Fruit fly (Drosophila melanogaster) whole organism: ENCODE data around the gene Tre1.

Experiments
- CG8478 ChIP-seq: fragments of >200 bp; optimal IDR thresholded peaks from 2 replicates; lab custom pipeline; 2018; ENCODE audit warnings: inconsistent platforms
- EcR ChIP-seq, 2 experiments: fragments of >200 bp; optimal IDR thresholded peaks; 2 replicates each; lab custom pipeline; 2017; ENCODE audit warnings: missing biosample characterization in 2 of 2, missing genetic modification characterization in 2 of 2, missing genetic modification reagents in 2 of 2
- usp ChIP-seq: fragments of >200 bp; optimal IDR thresholded peaks from 2 replicates; lab custom pipeline; 2017; ENCODE audit warnings: missing biosample characterization, missing genetic modification characterization, mixed read lengths

DNA sequence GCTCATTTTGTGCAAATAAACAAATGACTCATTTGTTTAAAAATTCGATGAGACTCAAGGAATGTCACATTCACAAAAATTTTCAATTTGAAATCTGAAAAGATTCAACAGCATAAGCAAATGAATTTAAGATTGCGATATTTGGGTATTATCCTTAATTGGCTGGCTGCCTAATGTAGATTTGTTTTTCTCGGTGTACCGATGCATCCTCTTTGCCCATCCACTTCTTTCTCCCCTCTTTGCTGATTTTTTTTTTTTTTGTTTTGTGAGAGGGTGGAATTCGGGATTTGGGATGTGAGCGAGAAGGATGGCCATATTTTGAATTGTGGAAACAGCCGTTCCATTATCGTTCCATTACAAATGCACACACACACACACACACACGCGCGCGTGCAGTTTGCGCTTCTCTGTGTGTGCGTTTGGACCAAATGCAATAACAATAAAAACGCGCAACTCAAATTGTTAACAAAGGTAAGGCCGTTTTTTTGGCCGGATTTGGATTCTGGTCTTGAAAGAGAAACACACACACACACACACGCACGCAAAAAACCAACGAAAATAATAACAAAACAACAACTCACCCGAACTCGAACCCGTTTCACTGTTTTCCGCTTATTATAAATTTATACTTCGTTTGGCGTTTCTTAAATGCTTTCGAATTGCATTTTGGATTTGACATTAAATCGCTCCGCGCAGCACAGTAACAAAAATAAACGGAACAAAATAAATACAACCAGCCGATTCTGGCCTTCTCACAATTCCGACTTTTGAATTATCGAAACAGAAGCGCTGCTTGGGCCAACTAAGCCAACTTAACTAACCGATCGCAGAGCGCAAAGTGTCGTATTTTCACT, 471 bp downstream of the Tre1 start:
- TF ChIP-seq usp (GFP tag; lab: Kevin White, UChicago) (no peak), EcR (GFP tag; optimal IDR thresholded peaks at IDR 0.05; lab: Kevin White, UChicago) (no peak), CG8478 (no peak)
